Worm (Caenorhabditis elegans): ENCODE data around the gene R12B2.2.

DNA sequence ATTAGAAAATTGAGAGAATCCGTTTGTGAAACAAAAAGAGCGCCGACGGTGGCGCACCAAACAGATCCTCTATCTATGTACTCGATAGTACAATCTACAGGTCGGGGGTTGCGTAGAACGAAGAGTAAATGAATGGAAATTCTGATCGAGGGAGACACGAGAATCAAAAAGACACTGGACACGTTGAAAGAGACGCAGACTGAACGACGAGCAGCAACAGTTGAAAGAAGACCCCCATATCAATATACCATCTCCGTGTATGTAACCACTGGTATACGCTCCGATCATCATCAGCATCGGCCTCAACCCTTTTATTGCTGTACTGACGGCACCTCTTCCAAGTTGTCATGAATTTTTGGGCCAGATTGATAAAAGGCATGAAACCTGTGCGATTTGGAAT, 29.4 kb downstream of the R12B2.2 start:
- TF ChIP-seq arid-1 (GFP tag; conservative IDR thresholded peaks at IDR 0.05) = no peak
- no peak for TF ChIP-seq lin-29 (GFP tag; IDR thresholded peaks at IDR 0.05)
- no peak for TF ChIP-seq nhr-28 (tag; optimal IDR thresholded peaks at IDR 0.05)

All from whole organism, L4 larva.